Fruit fly (Drosophila melanogaster) whole organism, embryonic: ENCODE data around the gene D.

Source experiments
- Abd-B ChIP-seq: fragments of 200-800 bp; sonication (Bioruptor generic); optimal IDR thresholded peaks from 2 replicates; lab custom pipeline; 2018; ENCODE audit warnings: missing biosample characterization, mild to moderate bottlenecking, missing genetic modification characterization, moderate library complexity
- Blimp-1 ChIP-seq: fragments of 200-800 bp; sonication (Bioruptor generic); optimal IDR thresholded peaks from 3 replicates; lab custom pipeline; 2018; ENCODE audit warnings: missing biosample characterization, missing genetic modification characterization, mild to moderate bottlenecking, moderate library complexity, missing genetic modification reagents
- CG12104 ChIP-seq: fragments of 200-800 bp; sonication (Bioruptor generic); optimal IDR thresholded peaks from 3 replicates; lab custom pipeline; 2016; ENCODE audit warnings: missing biosample characterization, missing genetic modification characterization
- CG12391 ChIP-seq: fragments of 200-800 bp; sonication (Bioruptor generic); optimal IDR thresholded peaks from 3 replicates; lab custom pipeline; 2018; ENCODE audit warnings: missing biosample characterization, mild to moderate bottlenecking, missing genetic modification characterization, moderate library complexity
- CG1602 ChIP-seq: fragments of 200-800 bp; sonication (Bioruptor generic); optimal IDR thresholded peaks from 3 replicates; lab custom pipeline; 2016; ENCODE audit warnings: missing biosample characterization, missing genetic modification characterization
- CG16815 ChIP-seq: fragments of 200-800 bp; sonication (Bioruptor generic); optimal IDR thresholded peaks from 3 replicates; lab custom pipeline; 2017; ENCODE audit warnings: missing biosample characterization, mild to moderate bottlenecking, missing genetic modification characterization
- CG17829 ChIP-seq: fragments of 200-800 bp; optimal IDR thresholded peaks from 2 replicates; lab custom pipeline; 2019; ENCODE audit warnings: missing biosample characterization, mild to moderate bottlenecking, missing genetic modification characterization, moderate library complexity
- CG18011 ChIP-seq: fragments of 200-800 bp; sonication (Bioruptor generic); optimal IDR thresholded peaks from 2 replicates; lab custom pipeline; 2017; ENCODE audit warnings: missing biosample characterization, missing genetic modification characterization, mild to moderate bottlenecking, moderate library complexity, missing genotype
- CG2116 ChIP-seq: fragments of 200-800 bp; sonication (Bioruptor generic); optimal IDR thresholded peaks from 3 replicates; lab custom pipeline; 2018; ENCODE audit warnings: missing biosample characterization, mild to moderate bottlenecking, missing genetic modification characterization
- CG2129 ChIP-seq: fragments of 200-800 bp; sonication (Bioruptor generic); IDR thresholded peaks from 2 replicates; pipeline ENCODE4 v1.3.6; 2022; ENCODE audit warnings: missing biosample characterization, missing genetic modification characterization; ENCODE audit not compliant: partially characterized antibody
- CG2202 ChIP-seq: fragments of 200-800 bp; sonication (Bioruptor generic); optimal IDR thresholded peaks from 2 replicates; lab custom pipeline; 2018; ENCODE audit warnings: missing biosample characterization, mild to moderate bottlenecking, missing genetic modification characterization
- CG2712 ChIP-seq: fragments of 200-800 bp; optimal IDR thresholded peaks from 3 replicates; lab custom pipeline; 2019; ENCODE audit warnings: missing biosample characterization, mild to moderate bottlenecking, missing genetic modification characterization, moderate library complexity
- CG31388 ChIP-seq: fragments of 200-800 bp; sonication (Bioruptor generic); optimal IDR thresholded peaks from 2 replicates; lab custom pipeline; 2016; ENCODE audit warnings: missing biosample characterization, missing genetic modification characterization
- CG32767 ChIP-seq: fragments of 200-800 bp; sonication (Bioruptor generic); IDR thresholded peaks from 2 replicates; pipeline ENCODE4 v1.3.6; 2022; ENCODE audit warnings: missing biosample characterization, missing genetic modification characterization
- CG3847 ChIP-seq: fragments of 200-800 bp; sonication (Bioruptor generic); IDR thresholded peaks from 2 replicates; pipeline ENCODE4 v1.3.6; 2022; ENCODE audit warnings: missing biosample characterization, missing genetic modification characterization
- CG4424 ChIP-seq: fragments of 200-800 bp; sonication (Bioruptor generic); optimal IDR thresholded peaks from 3 replicates; lab custom pipeline; 2016; ENCODE audit warnings: missing biosample characterization, missing genetic modification characterization
- CG4730 ChIP-seq: fragments of 200-800 bp; sonication (Bioruptor generic); IDR thresholded peaks from 2 replicates; pipeline ENCODE4 v1.3.6; 2022; ENCODE audit warnings: missing biosample characterization, missing genetic modification characterization
- CG4820 ChIP-seq: fragments of 200-800 bp; sonication (Bioruptor generic); optimal IDR thresholded peaks from 3 replicates; lab custom pipeline; 2016; ENCODE audit warnings: missing biosample characterization, missing genetic modification characterization
- CG8089 ChIP-seq: fragments of 200-800 bp; sonication (Bioruptor generic); optimal IDR thresholded peaks from 3 replicates; lab custom pipeline; 2016; ENCODE audit warnings: missing biosample characterization, missing genetic modification characterization
- CG9609 ChIP-seq: fragments of 200-800 bp; sonication (Bioruptor generic); optimal IDR thresholded peaks from 3 replicates; lab custom pipeline; 2016; ENCODE audit warnings: missing biosample characterization, missing genetic modification characterization
- CTCF ChIP-seq: fragments of 200-800 bp; sonication (Bioruptor generic); optimal IDR thresholded peaks from 2 replicates; lab custom pipeline; 2017; ENCODE audit warnings: missing biosample characterization, mild to moderate bottlenecking, missing genetic modification characterization, moderate library complexity
- D19A ChIP-seq: fragments of 200-800 bp; optimal IDR thresholded peaks from 3 replicates; lab custom pipeline; 2019; ENCODE audit warnings: missing biosample characterization, mild to moderate bottlenecking, missing genetic modification characterization, moderate library complexity
- Doc3 ChIP-seq: fragments of 200-800 bp; sonication (Bioruptor generic); IDR thresholded peaks from 3 replicates; pipeline ENCODE4 v1.3.6; 2022; ENCODE audit warnings: missing biosample characterization, missing genetic modification characterization; ENCODE audit not compliant: partially characterized antibody
- E2f2 ChIP-seq: fragments of 200-800 bp; sonication (Bioruptor generic); IDR thresholded peaks from 2 replicates; pipeline ENCODE4 v1.3.6; 2022; ENCODE audit warnings: missing biosample characterization, missing genetic modification characterization
- Eip74EF ChIP-seq, 2 experiments: fragments of 200-800 bp in 1 of 2; fragments of >200 bp in 1 of 2; sonication (Bioruptor generic) in 1 of 2; optimal IDR thresholded peaks; 2 replicates each; lab custom pipeline; 2017 to 2019; ENCODE audit warnings: missing biosample characterization in 2 of 2, missing genetic modification characterization in 2 of 2, mild to moderate bottlenecking in 1 of 2, moderate library complexity in 1 of 2
- Gsc ChIP-seq: fragments of 200-800 bp; sonication (Bioruptor generic); IDR thresholded peaks from 2 replicates; pipeline ENCODE4 v1.3.6; 2022; ENCODE audit warnings: missing biosample characterization, missing genetic modification characterization
- Hey ChIP-seq: fragments of 200-800 bp; sonication (Bioruptor generic); optimal IDR thresholded peaks from 3 replicates; lab custom pipeline; 2018; ENCODE audit warnings: missing biosample characterization, mild to moderate bottlenecking, missing genetic modification characterization
- Hr3 ChIP-seq: fragments of 200-800 bp; sonication (Bioruptor generic); optimal IDR thresholded peaks from 3 replicates; lab custom pipeline; 2016; ENCODE audit warnings: missing biosample characterization, missing genetic modification characterization
- Med ChIP-seq: fragments of 200-800 bp; sonication (Bioruptor generic); peaks from one replicate; lab custom pipeline; 2016; ENCODE audit warnings: missing biosample characterization, missing genetic modification characterization, mild to moderate bottlenecking, inconsistent platforms, moderate library complexity
- Nf-YB ChIP-seq: fragments of 200-800 bp; sonication (Bioruptor generic); optimal IDR thresholded peaks from 3 replicates; lab custom pipeline; 2019; ENCODE audit warnings: missing biosample characterization, mild to moderate bottlenecking, missing genetic modification characterization, moderate library complexity
- Oli ChIP-seq: fragments of 200-800 bp; sonication (Bioruptor generic); optimal IDR thresholded peaks from 2 replicates; lab custom pipeline; 2018; ENCODE audit warnings: missing biosample characterization, mild to moderate bottlenecking, missing genetic modification characterization, moderate library complexity
- Xbp1 ChIP-seq: fragments of 200-800 bp; sonication (Bioruptor generic); optimal IDR thresholded peaks from 3 replicates; lab custom pipeline; 2016; ENCODE audit warnings: missing biosample characterization, mild to moderate bottlenecking, missing genetic modification characterization
- az2 ChIP-seq: fragments of 200-800 bp; sonication (Bioruptor generic); optimal IDR thresholded peaks from 3 replicates; lab custom pipeline; 2016; ENCODE audit warnings: missing biosample characterization, missing genetic modification characterization
- chn ChIP-seq: fragments of 200-800 bp; sonication (Bioruptor generic); optimal IDR thresholded peaks from 2 replicates; lab custom pipeline; 2016; ENCODE audit warnings: missing biosample characterization, missing genetic modification characterization
- ci ChIP-seq: fragments of 200-800 bp; sonication (Bioruptor generic); IDR thresholded peaks from 3 replicates; pipeline ENCODE4 v1.3.6; 2022; ENCODE audit warnings: missing biosample characterization, missing genetic modification characterization
- crc ChIP-seq: fragments of 200-800 bp; sonication (Bioruptor generic); optimal IDR thresholded peaks from 2 replicates; lab custom pipeline; 2016; ENCODE audit warnings: missing biosample characterization, missing genetic modification characterization
- croc ChIP-seq: fragments of 200-800 bp; sonication (Bioruptor generic); conservative IDR thresholded peaks from 3 replicates; pipeline ENCODE4 v1.3.6; 2022; ENCODE audit warnings: missing biosample characterization, missing genetic modification characterization
- dmrt99B ChIP-seq: fragments of 200-800 bp; sonication (Bioruptor generic); optimal IDR thresholded peaks from 2 replicates; lab custom pipeline; 2018; ENCODE audit warnings: missing biosample characterization, mild to moderate bottlenecking, missing genetic modification characterization, moderate library complexity
- dpn ChIP-seq, 2 experiments: fragments of 200-800 bp; sonication (Bioruptor generic); optimal IDR thresholded peaks; 3 replicates each; lab custom pipeline; 2016; ENCODE audit warnings: missing biosample characterization in 2 of 2, missing genetic modification characterization in 2 of 2
- ems ChIP-seq: fragments of 200-800 bp; sonication (Bioruptor generic); optimal IDR thresholded peaks from 3 replicates; lab custom pipeline; 2016; ENCODE audit warnings: missing biosample characterization, missing genetic modification characterization
- ftz-f1 ChIP-seq: fragments of 200-800 bp; sonication (Bioruptor generic); optimal IDR thresholded peaks from 2 replicates; lab custom pipeline; 2016; ENCODE audit warnings: missing biosample characterization, missing genetic modification characterization
- grau ChIP-seq: fragments of 200-800 bp; optimal IDR thresholded peaks from 3 replicates; lab custom pipeline; 2019; ENCODE audit warnings: missing biosample characterization, mild to moderate bottlenecking, missing genetic modification characterization, moderate library complexity
- lola ChIP-seq, 3 experiments: fragments of >200 bp in 2 of 3; fragments of 200-800 bp in 1 of 3; sonication (Bioruptor generic) in 1 of 3; optimal IDR thresholded peaks; 2 replicates each; lab custom pipeline; 2017 to 2019; ENCODE audit warnings: missing biosample characterization in 3 of 3, missing genetic modification characterization in 3 of 3, mild to moderate bottlenecking in 1 of 3, moderate library complexity in 1 of 3
- maf-S ChIP-seq: fragments of 200-800 bp; sonication (Bioruptor generic); optimal IDR thresholded peaks from 2 replicates; lab custom pipeline; 2016; ENCODE audit warnings: missing biosample characterization, missing genetic modification characterization
- prd ChIP-seq, 3 experiments: fragments of >200 bp in 2 of 3; fragments of 200-800 bp in 1 of 3; sonication (Bioruptor generic) in 1 of 3; optimal IDR thresholded peaks in 2 of 3; IDR thresholded peaks in 1 of 3; 2 replicates in 2 of 3; 3 replicates in 1 of 3; pipeline versions ENCODE4 v1.3.6 to Lab custom; 2017 to 2022; ENCODE audit warnings: missing biosample characterization in 1 of 3, missing genetic modification characterization in 1 of 3
- rib ChIP-seq: fragments of 200-800 bp; sonication (Bioruptor generic); IDR thresholded peaks from 2 replicates; pipeline ENCODE4 v1.3.6; 2022; ENCODE audit warnings: missing biosample characterization, missing genetic modification characterization
- row ChIP-seq: fragments of 200-800 bp; sonication (Bioruptor generic); IDR thresholded peaks from 3 replicates; pipeline ENCODE4 v1.3.6; 2022; ENCODE audit warnings: missing biosample characterization, missing genetic modification characterization
- sima ChIP-seq: fragments of 200-800 bp; sonication (Bioruptor generic); optimal IDR thresholded peaks from 2 replicates; lab custom pipeline; 2016; ENCODE audit warnings: missing biosample characterization, missing genetic modification characterization
- sisA ChIP-seq: fragments of 200-800 bp; sonication (Bioruptor generic); IDR thresholded peaks from 2 replicates; pipeline ENCODE4 v1.3.6; 2022; ENCODE audit warnings: missing biosample characterization, missing genetic modification characterization
- zen ChIP-seq: fragments of 200-800 bp; sonication (Bioruptor generic); optimal IDR thresholded peaks from 3 replicates; lab custom pipeline; 2018; ENCODE audit warnings: missing biosample characterization, mild to moderate bottlenecking, missing genetic modification characterization, moderate library complexity

The D gene

DNA sequence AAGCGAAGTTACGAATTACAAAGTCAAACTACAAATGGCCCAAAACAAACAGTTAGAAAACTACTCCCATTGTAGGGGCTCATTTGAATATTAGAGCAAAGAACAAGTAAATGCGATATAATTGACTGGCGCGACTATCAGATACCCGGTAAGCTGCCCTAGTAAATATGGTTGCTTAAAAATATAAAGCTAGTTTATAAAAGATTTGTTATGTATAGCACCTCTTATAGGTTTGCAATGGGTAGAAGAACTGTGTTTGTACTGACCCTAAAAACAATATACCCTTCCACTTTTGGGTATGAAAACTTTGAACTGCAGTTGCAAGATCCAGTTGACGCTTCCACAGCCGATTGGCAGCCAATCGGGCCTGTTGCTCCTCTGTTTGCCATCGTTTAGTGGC lies 12.1 kb downstream of the D start (continued):
- TF ChIP-seq dpn (GFP tag; optimal IDR thresholded peaks at IDR 0.05; lab: Kevin White, UChicago): peak; percentile 17 to 42
- peak; percentile 22 for TF ChIP-seq Hr3 (GFP tag; lab: Kevin White, UChicago)
- TF ChIP-seq CG8089 (GFP tag; lab: Kevin White, UChicago): peak; percentile 58
- peak; percentile 12 for TF ChIP-seq ems (GFP tag; lab: Kevin White, UChicago)
- no peak for TF ChIP-seq maf-S
- TF ChIP-seq CG2129 (GFP tag; lab: Robert Waterston, UW): no peak
- TF ChIP-seq chn (GFP tag; lab: Kevin White, UChicago): peak; percentile 24
- TF ChIP-seq ftz-f1 (GFP tag; lab: Kevin White, UChicago): no peak
- TF ChIP-seq CG4820 (GFP tag; lab: Kevin White, UChicago): peak; percentile 29
- TF ChIP-seq Oli (tag; lab: Kevin White, UChicago): peak; percentile 46
- peak; percentile 37 for TF ChIP-seq grau (tag; lab: Kevin White, UChicago)
- peak; percentile 49 for TF ChIP-seq az2
- TF ChIP-seq Eip74EF (GFP tag; optimal IDR thresholded peaks at IDR 0.05; lab: Kevin White, UChicago): no peak
- TF ChIP-seq Doc3 (GFP tag; lab: Robert Waterston, UW): no peak
- no peak for TF ChIP-seq CG3847 (GFP tag; lab: Robert Waterston, UW)
- peak; percentile 44; the same call in 1 of the 2 replicates for TF ChIP-seq sisA
- 0 out of 2 replicates have a peak, but pooled peaks have one; percentile 24 for TF ChIP-seq CG4730 (GFP tag; lab: Robert Waterston, UW)
- peak; percentile 44 for TF ChIP-seq Nf-YB (GFP tag; lab: Kevin White, UChicago)
- TF ChIP-seq E2f2 (GFP tag; lab: Robert Waterston, UW): peak; percentile 27; the same call in 1 of the 2 replicates
- TF ChIP-seq lola (GFP tag; optimal IDR thresholded peaks at IDR 0.05; lab: Kevin White, UChicago): peak in 1 of 3 experiments; percentile 58
- no peak for TF ChIP-seq CG18011
- peak; percentile 12 for TF ChIP-seq CG2202
- no peak for TF ChIP-seq CTCF (GFP tag; lab: Kevin White, UChicago)
- TF ChIP-seq D19A: peak; percentile 23
- no peak for TF ChIP-seq CG12104 (GFP tag; lab: Kevin White, UChicago)
- TF ChIP-seq Med: peak; percentile 84
- no peak for TF ChIP-seq CG9609 (GFP tag; lab: Kevin White, UChicago)
- peak; percentile 38 for TF ChIP-seq CG2712 (tag; lab: Kevin White, UChicago)
- peak; percentile 42 for TF ChIP-seq CG12391 (tag; lab: Kevin White, UChicago)
- TF ChIP-seq CG1602 (GFP tag; lab: Kevin White, UChicago): peak; percentile 37
- peak; percentile 32; the same call in 2 of the 3 replicates for TF ChIP-seq croc (GFP tag; lab: Robert Waterston, UW)
- TF ChIP-seq crc (GFP tag; lab: Kevin White, UChicago): no peak
- no peak for TF ChIP-seq sima (GFP tag; lab: Kevin White, UChicago)
- TF ChIP-seq dmrt99B (tag; lab: Kevin White, UChicago): peak; percentile 12
- peak; percentile 55; the same call in 2 of the 3 replicates for TF ChIP-seq row (GFP tag; lab: Robert Waterston, UW)
- peak; percentile 77; the same call in 2 of the 3 replicates for TF ChIP-seq ci
- TF ChIP-seq CG2116 (GFP tag; lab: Kevin White, UChicago): no peak
- TF ChIP-seq rib (GFP tag; lab: Robert Waterston, UW): no peak
- TF ChIP-seq Blimp-1 (GFP tag; lab: Kevin White, UChicago): peak; percentile 42
- peak; percentile 34 for TF ChIP-seq CG4424 (GFP tag; lab: Kevin White, UChicago)
- TF ChIP-seq Hey (tag; lab: Kevin White, UChicago): no peak
- peak; percentile 26 for TF ChIP-seq CG17829 (tag; lab: Kevin White, UChicago)
- peak; percentile 50 for TF ChIP-seq Xbp1 (GFP tag; lab: Kevin White, UChicago)
- TF ChIP-seq prd (optimal IDR thresholded peaks at IDR 0.05; lab: Kevin White, UChicago): no peak
- TF ChIP-seq prd (GFP tag; IDR thresholded peaks at IDR 0.05; lab: Robert Waterston, UW): peak; percentile 68; the same call in 2 of the 3 replicates
- TF ChIP-seq CG31388: no peak
- peak; percentile 52; the same call in 1 of the 2 replicates for TF ChIP-seq CG32767 (GFP tag; lab: Robert Waterston, UW)
- no peak; the same call in 1 of the 2 replicates for TF ChIP-seq Gsc (GFP tag; lab: Robert Waterston, UW)
- TF ChIP-seq Abd-B (GFP tag; lab: Kevin White, UChicago): peak; percentile 20
- peak; percentile 34 for TF ChIP-seq CG16815 (GFP tag; lab: Kevin White, UChicago)
- TF ChIP-seq zen (tag; lab: Kevin White, UChicago): peak; percentile 27
